Fruit fly (Drosophila melanogaster) whole organism, embryonic: ENCODE results near the gene Cpr65Az.

Source experiments
- CG10565 ChIP-seq: fragments of 200-800 bp; sonication (Bioruptor generic); optimal IDR thresholded peaks from 3 replicates; lab custom pipeline; 2016; ENCODE audit warnings: missing biosample characterization, mild to moderate bottlenecking, missing genetic modification characterization
- CG12104 ChIP-seq: fragments of 200-800 bp; sonication (Bioruptor generic); optimal IDR thresholded peaks from 3 replicates; lab custom pipeline; 2016; ENCODE audit warnings: missing biosample characterization, missing genetic modification characterization
- CG12219 ChIP-seq: fragments of 200-800 bp; sonication (Bioruptor generic); optimal IDR thresholded peaks from 3 replicates; lab custom pipeline; 2018; ENCODE audit warnings: missing biosample characterization, mild to moderate bottlenecking, missing genetic modification characterization
- CG13123 ChIP-seq: fragments of 200-800 bp; sonication (Bioruptor generic); optimal IDR thresholded peaks from 2 replicates; lab custom pipeline; 2016; ENCODE audit warnings: missing biosample characterization, missing genetic modification characterization
- CG13296 ChIP-seq: fragments of 200-800 bp; sonication (Bioruptor generic); optimal IDR thresholded peaks from 3 replicates; lab custom pipeline; 2018; ENCODE audit warnings: missing biosample characterization, mild to moderate bottlenecking, missing genetic modification characterization
- CG16813 ChIP-seq: fragments of 200-800 bp; sonication (Bioruptor generic); IDR thresholded peaks from 3 replicates; pipeline ENCODE4 v1.3.6; 2022; ENCODE audit warnings: missing biosample characterization, missing genetic modification characterization; ENCODE audit not compliant: partially characterized antibody
- CG17361 ChIP-seq: fragments of 200-800 bp; sonication (Bioruptor generic); IDR thresholded peaks from 3 replicates; pipeline ENCODE4 v1.3.6; 2022; ENCODE audit warnings: missing biosample characterization, missing genetic modification characterization
- CG17829 ChIP-seq: fragments of 200-800 bp; optimal IDR thresholded peaks from 2 replicates; lab custom pipeline; 2019; ENCODE audit warnings: missing biosample characterization, mild to moderate bottlenecking, missing genetic modification characterization, moderate library complexity
- CG2712 ChIP-seq: fragments of 200-800 bp; optimal IDR thresholded peaks from 3 replicates; lab custom pipeline; 2019; ENCODE audit warnings: missing biosample characterization, mild to moderate bottlenecking, missing genetic modification characterization, moderate library complexity
- CG2875 ChIP-seq: fragments of 200-800 bp; sonication (Bioruptor generic); optimal IDR thresholded peaks from 2 replicates; lab custom pipeline; 2017; ENCODE audit warnings: missing biosample characterization, mild to moderate bottlenecking, missing genetic modification characterization, missing genetic modification reagents
- CG31365 ChIP-seq: fragments of 200-800 bp; sonication (Bioruptor generic); optimal IDR thresholded peaks from 2 replicates; lab custom pipeline; 2018; ENCODE audit warnings: missing biosample characterization, mild to moderate bottlenecking, missing genetic modification characterization
- CG6654 ChIP-seq: fragments of 200-800 bp; sonication (Bioruptor generic); optimal IDR thresholded peaks from 2 replicates; lab custom pipeline; 2017; ENCODE audit warnings: missing biosample characterization, mild to moderate bottlenecking, missing genetic modification characterization
- CG6683 ChIP-seq: fragments of 200-800 bp; sonication (Bioruptor generic); optimal IDR thresholded peaks from 2 replicates; lab custom pipeline; 2017; ENCODE audit warnings: missing biosample characterization, mild to moderate bottlenecking, missing genetic modification characterization, missing genetic modification reagents
- CG7928 ChIP-seq: fragments of 200-800 bp; sonication (Bioruptor generic); optimal IDR thresholded peaks from 2 replicates; lab custom pipeline; 2017; ENCODE audit warnings: missing biosample characterization, mild to moderate bottlenecking, missing genetic modification characterization
- CG8924 ChIP-seq: fragments of 200-800 bp; optimal IDR thresholded peaks from 3 replicates; lab custom pipeline; 2019; ENCODE audit warnings: missing biosample characterization, mild to moderate bottlenecking, missing genetic modification characterization, moderate library complexity
- CG9727 ChIP-seq: fragments of 200-800 bp; sonication (Bioruptor generic); optimal IDR thresholded peaks from 3 replicates; lab custom pipeline; 2017; ENCODE audit warnings: missing biosample characterization, mild to moderate bottlenecking, missing genetic modification characterization
- Camta ChIP-seq: fragments of 200-800 bp; sonication (Bioruptor generic); optimal IDR thresholded peaks from 2 replicates; lab custom pipeline; 2016; ENCODE audit warnings: missing biosample characterization, missing genetic modification characterization
- Chrac-16 ChIP-seq: fragments of 200-800 bp; sonication (Bioruptor generic); optimal IDR thresholded peaks from 3 replicates; lab custom pipeline; 2016; ENCODE audit warnings: missing biosample characterization, missing genetic modification characterization
- Dfd ChIP-seq, 2 experiments: fragments of >200 bp; optimal IDR thresholded peaks; 2 replicates each; lab custom pipeline; 2017; ENCODE audit warnings: missing biosample characterization in 2 of 2, missing genetic modification characterization in 2 of 2
- Dip2 ChIP-seq: fragments of 200-800 bp; sonication (Bioruptor generic); IDR thresholded peaks from 2 replicates; pipeline ENCODE4 v1.3.6; 2022; ENCODE audit warnings: missing biosample characterization, missing genetic modification characterization
- Doc3 ChIP-seq: fragments of 200-800 bp; sonication (Bioruptor generic); IDR thresholded peaks from 3 replicates; pipeline ENCODE4 v1.3.6; 2022; ENCODE audit warnings: missing biosample characterization, missing genetic modification characterization; ENCODE audit not compliant: partially characterized antibody
- HmgZ ChIP-seq: fragments of 200-800 bp; sonication (Bioruptor generic); optimal IDR thresholded peaks from 2 replicates; lab custom pipeline; 2018; ENCODE audit warnings: missing biosample characterization, mild to moderate bottlenecking, missing genetic modification characterization
- Lhr ChIP-seq: fragments of 200-800 bp; sonication (Bioruptor generic); optimal IDR thresholded peaks from 3 replicates; lab custom pipeline; 2017; ENCODE audit warnings: mild to moderate bottlenecking, missing biosample characterization, missing genetic modification reagents, missing genetic modification characterization
- Lpt ChIP-seq: fragments of >200 bp; optimal IDR thresholded peaks from 2 replicates; lab custom pipeline; 2018; ENCODE audit warnings: missing biosample characterization, missing genetic modification characterization
- MTF-1 ChIP-seq: fragments of 200-800 bp; sonication (Bioruptor generic); optimal IDR thresholded peaks from 2 replicates; lab custom pipeline; 2018; ENCODE audit warnings: missing biosample characterization, mild to moderate bottlenecking, missing genetic modification characterization, borderline replicate concordance
- Mrtf ChIP-seq: fragments of 200-800 bp; sonication (Bioruptor generic); IDR thresholded peaks from 3 replicates; pipeline ENCODE4 v1.3.6; 2022; ENCODE audit warnings: missing biosample characterization, missing genetic modification characterization
- Myb ChIP-seq: fragments of 200-800 bp; sonication (Bioruptor generic); optimal IDR thresholded peaks from 2 replicates; lab custom pipeline; 2016; ENCODE audit warnings: missing biosample characterization, missing genetic modification characterization
- Oaz ChIP-seq: fragments of 200-800 bp; sonication (Bioruptor generic); IDR thresholded peaks from 2 replicates; pipeline ENCODE4 v1.3.6; 2022; ENCODE audit warnings: missing biosample characterization, missing genetic modification characterization
- PHDP ChIP-seq: fragments of 200-800 bp; sonication (Bioruptor generic); optimal IDR thresholded peaks from 3 replicates; lab custom pipeline; 2018; ENCODE audit warnings: missing biosample characterization, mild to moderate bottlenecking, missing genetic modification characterization, moderate library complexity
- Pdp1 ChIP-seq, 2 experiments: fragments of 200-800 bp; sonication (Bioruptor generic); optimal IDR thresholded peaks; 3 replicates each; lab custom pipeline; 2016; ENCODE audit warnings: missing biosample characterization in 2 of 2, missing genetic modification characterization in 2 of 2, mild to moderate bottlenecking in 1 of 2, moderate library complexity in 1 of 2
- Scr ChIP-seq: fragments of 200-800 bp; sonication (Bioruptor generic); IDR thresholded peaks from 2 replicates; pipeline ENCODE4 v1.3.6; 2022; ENCODE audit warnings: missing biosample characterization, missing genetic modification characterization; ENCODE audit not compliant: partially characterized antibody
- ara ChIP-seq: fragments of 200-800 bp; sonication (Bioruptor generic); IDR thresholded peaks from 2 replicates; pipeline ENCODE4 v1.3.6; 2022; ENCODE audit warnings: missing biosample characterization, missing genetic modification characterization
- chinmo ChIP-seq: fragments of 200-800 bp; sonication (Bioruptor generic); IDR thresholded peaks from 4 replicates; pipeline ENCODE4 v1.3.6; 2022; ENCODE audit warnings: missing biosample characterization, missing genetic modification characterization; ENCODE audit not compliant: partially characterized antibody
- croc ChIP-seq: fragments of 200-800 bp; sonication (Bioruptor generic); conservative IDR thresholded peaks from 3 replicates; pipeline ENCODE4 v1.3.6; 2022; ENCODE audit warnings: missing biosample characterization, missing genetic modification characterization
- dm ChIP-seq: fragments of 200-800 bp; sonication (Bioruptor generic); optimal IDR thresholded peaks from 3 replicates; lab custom pipeline; 2016; ENCODE audit warnings: missing biosample characterization, missing genetic modification characterization
- en ChIP-seq: fragments of 200-800 bp; sonication (Bioruptor generic); optimal IDR thresholded peaks from 2 replicates; lab custom pipeline; 2016; ENCODE audit warnings: missing biosample characterization, missing genetic modification characterization
- fd64A ChIP-seq: fragments of 200-800 bp; sonication (Bioruptor generic); optimal IDR thresholded peaks from 3 replicates; lab custom pipeline; 2018; ENCODE audit warnings: missing biosample characterization, mild to moderate bottlenecking, missing genetic modification characterization
- ind ChIP-seq: fragments of 200-800 bp; sonication (Bioruptor generic); optimal IDR thresholded peaks from 3 replicates; lab custom pipeline; 2016; ENCODE audit warnings: missing biosample characterization, missing genetic modification characterization
- kay ChIP-seq: fragments of 200-800 bp; sonication (Bioruptor generic); optimal IDR thresholded peaks from 2 replicates; lab custom pipeline; 2016; ENCODE audit warnings: missing biosample characterization, missing genetic modification characterization
- lola ChIP-seq, 3 experiments: fragments of >200 bp in 2 of 3; fragments of 200-800 bp in 1 of 3; sonication (Bioruptor generic) in 1 of 3; optimal IDR thresholded peaks; 2 replicates each; lab custom pipeline; 2017 to 2019; ENCODE audit warnings: missing biosample characterization in 3 of 3, missing genetic modification characterization in 3 of 3, mild to moderate bottlenecking in 1 of 3, moderate library complexity in 1 of 3
- pros ChIP-seq: fragments of 200-800 bp; sonication (Bioruptor generic); optimal IDR thresholded peaks from 3 replicates; lab custom pipeline; 2019; ENCODE audit warnings: missing biosample characterization, mild to moderate bottlenecking, missing genetic modification characterization, moderate library complexity
- sens-2 ChIP-seq: fragments of 200-800 bp; sonication (Bioruptor generic); IDR thresholded peaks from 2 replicates; pipeline ENCODE4 v1.3.6; 2022; ENCODE audit warnings: missing biosample characterization, missing genetic modification characterization
- ssp ChIP-seq: fragments of 200-800 bp; sonication (Bioruptor generic); IDR thresholded peaks from 2 replicates; pipeline ENCODE4 v1.3.6; 2022; ENCODE audit warnings: missing biosample characterization, missing genetic modification characterization
- tll ChIP-seq, 2 experiments: fragments of 200-800 bp in 1 of 2; fragments of >200 bp in 1 of 2; sonication (Bioruptor generic) in 1 of 2; optimal IDR thresholded peaks; 2 replicates each; lab custom pipeline; 2017 to 2019; ENCODE audit warnings: missing biosample characterization in 2 of 2, missing genetic modification characterization in 2 of 2, mild to moderate bottlenecking in 1 of 2, moderate library complexity in 1 of 2
- trh ChIP-seq: fragments of 200-800 bp; sonication (Bioruptor generic); optimal IDR thresholded peaks from 2 replicates; lab custom pipeline; 2016; ENCODE audit warnings: missing biosample characterization, missing genetic modification characterization
- ttk ChIP-seq: fragments of 200-800 bp; sonication (Bioruptor generic); IDR thresholded peaks from 2 replicates; pipeline ENCODE4 v2.1.2; 2022; ENCODE audit warnings: missing biosample characterization, missing genetic modification characterization
- yki ChIP-seq: fragments of >200 bp; optimal IDR thresholded peaks from 3 replicates; lab custom pipeline; 2018

Cpr65Az gene

DNA sequence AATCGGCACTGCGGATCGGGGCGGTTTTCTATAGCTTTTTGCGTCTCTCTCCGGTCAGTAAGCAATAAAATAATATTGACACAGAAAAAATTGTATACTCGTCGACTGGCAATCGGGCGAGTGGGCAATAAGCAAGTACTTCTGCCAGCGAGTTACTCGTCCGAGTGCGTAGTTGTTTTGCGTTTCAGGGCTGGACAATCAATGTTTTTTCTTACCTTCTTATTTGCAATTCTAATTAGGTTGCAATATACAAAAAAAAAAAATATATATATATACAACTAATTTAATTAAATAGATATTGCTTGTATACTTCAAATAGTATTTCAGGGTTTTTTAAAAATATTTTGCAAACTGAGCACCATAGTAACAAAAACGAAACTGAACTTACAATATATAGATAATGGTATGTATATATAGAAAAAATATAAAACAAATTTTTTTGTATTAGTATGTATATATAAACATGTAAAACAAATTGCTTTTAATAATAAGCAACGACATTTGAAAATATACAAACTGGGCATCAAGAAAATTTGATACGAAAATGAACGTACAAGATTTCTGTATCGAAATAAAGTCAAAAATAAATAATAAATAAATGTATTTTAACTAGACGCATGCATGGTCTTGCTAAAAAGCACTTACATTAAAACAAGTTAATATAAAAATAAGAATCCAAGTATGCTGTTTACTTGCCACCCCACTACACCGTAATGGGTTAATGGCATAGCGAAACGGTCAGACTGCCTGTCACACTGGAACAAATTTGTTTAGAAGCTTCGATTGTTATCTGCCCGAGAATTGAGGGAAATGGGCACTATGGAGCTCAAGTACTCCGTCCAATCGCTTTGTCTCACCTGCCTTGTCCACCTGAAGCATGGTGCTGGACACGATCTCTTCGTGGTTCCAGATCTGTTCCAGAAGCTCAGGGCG, 28.6 kb downstream of the Cpr65Az start, which contains the start of the genes D19A and CG7386 (continued):
- TF ChIP-seq lola (GFP tag; optimal IDR thresholded peaks at IDR 0.05; lab: Kevin White, UChicago): peak in 1 of 3 experiments; percentile 15
- TF ChIP-seq yki (lab: Kevin White, UChicago): no peak
- TF ChIP-seq sens-2 (GFP tag; lab: Robert Waterston, UW): 0 out of 2 replicates have a peak, but pooled peaks have one; percentile 17
- TF ChIP-seq Myb (GFP tag; lab: Kevin White, UChicago): peak; percentile 22
- no peak for TF ChIP-seq Scr
- TF ChIP-seq ttk (GFP tag; lab: Robert Waterston, UW): peak; percentile 37; the same call in 1 of the 2 replicates
- TF ChIP-seq Chrac-16 (GFP tag; lab: Kevin White, UChicago): peak; percentile 5
- peak; percentile 8 for TF ChIP-seq MTF-1 (GFP tag; lab: Kevin White, UChicago)
- TF ChIP-seq CG16813 (GFP tag; lab: Robert Waterston, UW): no peak
- peak; percentile 14; the same call in 1 of the 3 replicates for TF ChIP-seq croc (GFP tag; lab: Robert Waterston, UW)
- TF ChIP-seq CG31365 (tag; lab: Kevin White, UChicago): no peak
- TF ChIP-seq dm (GFP tag; lab: Kevin White, UChicago): no peak
- TF ChIP-seq Lhr: no peak
- TF ChIP-seq CG17829 (tag; lab: Kevin White, UChicago): peak; percentile 64
- peak; percentile 5 for TF ChIP-seq kay (GFP tag; lab: Kevin White, UChicago)
- peak; percentile 7 for TF ChIP-seq CG12104 (GFP tag; lab: Kevin White, UChicago)
- no peak for TF ChIP-seq Lpt
- TF ChIP-seq CG6654 (GFP tag; lab: Kevin White, UChicago): no peak
- TF ChIP-seq CG9727 (GFP tag; lab: Kevin White, UChicago): peak; percentile 29
- TF ChIP-seq CG12219 (GFP tag; lab: Kevin White, UChicago): peak; percentile 42
- no peak for TF ChIP-seq Dfd (GFP tag; optimal IDR thresholded peaks at IDR 0.05; lab: Kevin White, UChicago)
- TF ChIP-seq CG17361: peak; percentile 75; the same call in 2 of the 3 replicates
- TF ChIP-seq CG2875 (GFP tag; lab: Kevin White, UChicago): no peak
- TF ChIP-seq CG2712: peak; percentile 70
- peak; percentile 57 for TF ChIP-seq CG13296 (GFP tag; lab: Kevin White, UChicago)
- TF ChIP-seq ind (GFP tag; lab: Kevin White, UChicago): peak; percentile 57
- no peak for TF ChIP-seq CG13123 (GFP tag; lab: Kevin White, UChicago)
- TF ChIP-seq ara (GFP tag; lab: Robert Waterston, UW): peak; percentile 33; the same call in 1 of the 2 replicates
- TF ChIP-seq Oaz: peak; percentile 48; the same call in 1 of the 2 replicates
- no peak for TF ChIP-seq Camta
- TF ChIP-seq trh (GFP tag; lab: Kevin White, UChicago): no peak
- TF ChIP-seq CG10565 (GFP tag; lab: Kevin White, UChicago): no peak
- TF ChIP-seq PHDP (tag; lab: Kevin White, UChicago): peak; percentile 68
- no peak for TF ChIP-seq Dip2 (GFP tag; lab: Robert Waterston, UW)
- TF ChIP-seq Mrtf (GFP tag; lab: Robert Waterston, UW): peak; percentile 68; the same call in 2 of the 3 replicates
- TF ChIP-seq chinmo (GFP tag; lab: Robert Waterston, UW): no peak
- 0 out of 3 replicates have a peak, but pooled peaks have one; percentile 25 for TF ChIP-seq Doc3 (GFP tag; lab: Robert Waterston, UW)
- peak; percentile 18; the same call in 1 of the 2 replicates for TF ChIP-seq ssp (GFP tag; lab: Robert Waterston, UW)
- peak; percentile 46 for TF ChIP-seq HmgZ (tag; lab: Kevin White, UChicago)
- no peak for TF ChIP-seq CG6683 (GFP tag; lab: Kevin White, UChicago)
- peak; percentile 30 to 41 for TF ChIP-seq Pdp1 (GFP tag; optimal IDR thresholded peaks at IDR 0.05; lab: Kevin White, UChicago)
- peak; percentile 69 for TF ChIP-seq CG8924
- no peak for TF ChIP-seq pros (GFP tag; lab: Kevin White, UChicago)
- TF ChIP-seq fd64A (GFP tag; lab: Kevin White, UChicago): no peak
- no peak for TF ChIP-seq en (GFP tag; lab: Kevin White, UChicago)
- TF ChIP-seq CG7928 (GFP tag; lab: Kevin White, UChicago): peak; percentile 89
- no peak for TF ChIP-seq tll (GFP tag; optimal IDR thresholded peaks at IDR 0.05; lab: Kevin White, UChicago)
